Worm (Caenorhabditis elegans): ENCODE data around the gene ZC239.20.

DNA sequence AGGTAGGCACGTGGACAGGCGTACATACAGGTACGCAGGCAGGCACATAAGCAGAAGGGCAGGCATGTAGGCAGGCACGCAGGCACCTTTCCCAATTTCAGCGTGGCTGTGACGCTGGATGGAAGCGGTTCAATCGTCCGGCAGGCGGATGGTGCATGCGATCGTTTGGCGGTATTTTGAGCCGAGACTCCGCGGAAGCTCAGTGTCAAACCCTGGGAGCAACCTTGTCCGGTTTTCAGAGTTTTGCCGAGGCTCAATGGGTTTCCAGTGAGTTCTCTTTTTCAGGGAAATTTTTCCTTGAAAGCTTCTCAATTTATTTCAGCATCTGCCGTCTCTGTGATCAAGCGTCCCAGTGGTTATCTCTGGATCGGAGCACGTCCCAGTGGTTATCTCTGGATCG, 43.9 kb upstream of the ZC239.20 start:
- TF ChIP-seq nhr-77 (tag; optimal IDR thresholded peaks at IDR 0.05) = no peak
- TF ChIP-seq lir-3 (tag; optimal IDR thresholded peaks at IDR 0.05) = no peak
- TF ChIP-seq T20F7.1 (GFP tag; optimal IDR thresholded peaks at IDR 0.05) = no peak
